Fruit fly (Drosophila melanogaster) whole organism, prepupa: ENCODE data around the gene Gyc88E.
A peak's percentile ranks its signal among the peaks of the same experiment; 100 is the strongest.

Source experiments
- Blimp-1 ChIP-seq: fragments of 200-800 bp; sonication (Bioruptor generic); optimal IDR thresholded peaks from 3 replicates; lab custom pipeline; 2017; ENCODE audit warnings: missing biosample characterization, missing genetic modification characterization, mild to moderate bottlenecking, moderate library complexity, missing genetic modification reagents
- CG10631 ChIP-seq: fragments of 200-800 bp; sonication (Bioruptor generic); optimal IDR thresholded peaks from 2 replicates; lab custom pipeline; 2016; ENCODE audit warnings: missing biosample characterization, missing genetic modification characterization
- CG11294 ChIP-seq: fragments of 200-800 bp; sonication (Bioruptor generic); IDR thresholded peaks from 2 replicates; pipeline ENCODE4 v1.3.6; 2022; ENCODE audit warnings: missing biosample characterization, missing genetic modification characterization
- CG11902 ChIP-seq: fragments of 200-800 bp; sonication (Bioruptor generic); optimal IDR thresholded peaks from 3 replicates; lab custom pipeline; 2016; ENCODE audit warnings: missing biosample characterization, missing genetic modification characterization
- CG15336 ChIP-seq: fragments of 200-800 bp; sonication (Bioruptor generic); IDR thresholded peaks from 2 replicates; pipeline ENCODE4 v1.3.6; 2022; ENCODE audit warnings: missing biosample characterization, missing genetic modification characterization
- CG16779 ChIP-seq: fragments of 200-800 bp; sonication (Bioruptor generic); optimal IDR thresholded peaks from 3 replicates; lab custom pipeline; 2017; ENCODE audit warnings: missing biosample characterization, mild to moderate bottlenecking, missing genetic modification characterization
- CG3032 ChIP-seq: fragments of 200-800 bp; optimal IDR thresholded peaks from 2 replicates; lab custom pipeline; 2019; ENCODE audit warnings: missing biosample characterization, mild to moderate bottlenecking, missing genetic modification characterization, moderate library complexity
- CG31627 ChIP-seq: fragments of 200-800 bp; sonication (Bioruptor generic); optimal IDR thresholded peaks from 3 replicates; lab custom pipeline; 2016; ENCODE audit warnings: missing biosample characterization, missing genetic modification characterization
- CG32006 ChIP-seq: fragments of 200-800 bp; sonication (Bioruptor generic); optimal IDR thresholded peaks from 3 replicates; lab custom pipeline; 2017; ENCODE audit warnings: missing biosample characterization, mild to moderate bottlenecking, missing genetic modification characterization
- CG3919 ChIP-seq: fragments of 200-800 bp; sonication (Bioruptor generic); optimal IDR thresholded peaks from 3 replicates; lab custom pipeline; 2016; ENCODE audit warnings: missing biosample characterization, missing genetic modification characterization
- CG6163 ChIP-seq: fragments of 200-800 bp; sonication (Bioruptor generic); IDR thresholded peaks from 3 replicates; pipeline ENCODE4 v1.3.6; 2022; ENCODE audit warnings: missing biosample characterization, missing genetic modification characterization
- CG6276 ChIP-seq: fragments of 200-800 bp; sonication (Bioruptor generic); optimal IDR thresholded peaks from 2 replicates; lab custom pipeline; 2017; ENCODE audit warnings: missing biosample characterization, mild to moderate bottlenecking, missing genetic modification characterization
- CG6792 ChIP-seq: fragments of 200-800 bp; sonication (Bioruptor generic); optimal IDR thresholded peaks from 3 replicates; lab custom pipeline; 2016; ENCODE audit warnings: missing biosample characterization, missing genetic modification characterization
- CG6854 ChIP-seq: fragments of 200-800 bp; sonication (Bioruptor generic); optimal IDR thresholded peaks from 2 replicates; lab custom pipeline; 2017; ENCODE audit warnings: missing biosample characterization, mild to moderate bottlenecking, missing genetic modification characterization
- CG7368 ChIP-seq: fragments of 200-800 bp; sonication (Bioruptor generic); optimal IDR thresholded peaks from 3 replicates; lab custom pipeline; 2016; ENCODE audit warnings: missing biosample characterization, missing genetic modification characterization
- Eip78C ChIP-seq: fragments of 200-800 bp; sonication (Bioruptor generic); peaks from one replicate; lab custom pipeline; 2016; ENCODE audit warnings: missing biosample characterization, missing genetic modification characterization
- Eip93F ChIP-seq: fragments of 200-800 bp; sonication (Bioruptor generic); optimal IDR thresholded peaks from 2 replicates; lab custom pipeline; 2016; ENCODE audit warnings: missing biosample characterization, mild to moderate bottlenecking, missing genetic modification characterization
- Ets21C ChIP-seq: fragments of 200-800 bp; sonication (Bioruptor generic); optimal IDR thresholded peaks from 3 replicates; lab custom pipeline; 2016; ENCODE audit warnings: missing biosample characterization, missing genetic modification characterization
- Ets96B ChIP-seq: fragments of 200-800 bp; optimal IDR thresholded peaks from 2 replicates; lab custom pipeline; 2019; ENCODE audit warnings: missing biosample characterization, mild to moderate bottlenecking, missing genetic modification characterization, moderate library complexity
- Gug ChIP-seq: fragments of 200-800 bp; sonication (Bioruptor generic); IDR thresholded peaks from 2 replicates; pipeline ENCODE4 v1.3.6; 2022; ENCODE audit warnings: missing biosample characterization, missing genetic modification characterization
- Lpt ChIP-seq: fragments of 200-800 bp; sonication (Bioruptor generic); optimal IDR thresholded peaks from 3 replicates; lab custom pipeline; 2016; ENCODE audit warnings: missing biosample characterization, missing genetic modification characterization
- Met ChIP-seq: fragments of 200-800 bp; sonication (Bioruptor generic); optimal IDR thresholded peaks from 3 replicates; lab custom pipeline; 2016; ENCODE audit warnings: missing biosample characterization, missing genetic modification characterization
- Smox ChIP-seq: fragments of 200-800 bp; sonication (Bioruptor generic); optimal IDR thresholded peaks from 3 replicates; lab custom pipeline; 2016; ENCODE audit warnings: missing biosample characterization, missing genetic modification characterization
- Sox14 ChIP-seq: fragments of 200-800 bp; sonication (Bioruptor generic); optimal IDR thresholded peaks from 3 replicates; lab custom pipeline; 2016; ENCODE audit warnings: missing biosample characterization, missing genetic modification characterization
- Sox15 ChIP-seq: fragments of 200-800 bp; sonication (Bioruptor generic); optimal IDR thresholded peaks from 3 replicates; lab custom pipeline; 2016; ENCODE audit warnings: missing biosample characterization, missing genetic modification characterization
- achi ChIP-seq: fragments of 200-800 bp; sonication (Bioruptor generic); optimal IDR thresholded peaks from 3 replicates; lab custom pipeline; 2016; ENCODE audit warnings: missing biosample characterization, missing genetic modification characterization
- acj6 ChIP-seq: fragments of 200-800 bp; sonication (Bioruptor generic); optimal IDR thresholded peaks from 3 replicates; lab custom pipeline; 2016; ENCODE audit warnings: missing biosample characterization, missing genetic modification characterization
- cyc ChIP-seq: fragments of 200-800 bp; sonication (Bioruptor generic); optimal IDR thresholded peaks from 3 replicates; lab custom pipeline; 2016; ENCODE audit warnings: missing biosample characterization, missing genetic modification characterization
- dac ChIP-seq: fragments of 200-800 bp; sonication (Bioruptor generic); optimal IDR thresholded peaks from 2 replicates; lab custom pipeline; 2017; ENCODE audit warnings: missing biosample characterization, mild to moderate bottlenecking, missing genetic modification characterization
- dsx ChIP-seq: fragments of 200-800 bp; optimal IDR thresholded peaks from 3 replicates; lab custom pipeline; 2019; ENCODE audit warnings: missing biosample characterization, mild to moderate bottlenecking, missing genetic modification characterization, moderate library complexity; ENCODE audit not compliant: poor library complexity, severe bottlenecking
- eg ChIP-seq: fragments of 200-800 bp; sonication (Bioruptor generic); IDR thresholded peaks from 3 replicates; pipeline ENCODE4 v1.3.6; 2022; ENCODE audit warnings: missing biosample characterization, missing genetic modification characterization
- esn ChIP-seq: fragments of 200-800 bp; sonication (Bioruptor generic); optimal IDR thresholded peaks from 2 replicates; lab custom pipeline; 2016; ENCODE audit warnings: missing biosample characterization, mild to moderate bottlenecking, missing genetic modification characterization, moderate library complexity
- fd85E ChIP-seq: fragments of 200-800 bp; sonication (Bioruptor generic); optimal IDR thresholded peaks from 3 replicates; lab custom pipeline; 2016; ENCODE audit warnings: missing biosample characterization, missing genetic modification characterization
- lz ChIP-seq: fragments of 200-800 bp; sonication (Bioruptor generic); optimal IDR thresholded peaks from 3 replicates; lab custom pipeline; 2016; ENCODE audit warnings: missing biosample characterization, missing genetic modification characterization
- net ChIP-seq: fragments of 200-800 bp; sonication (Bioruptor generic); optimal IDR thresholded peaks from 3 replicates; lab custom pipeline; 2016; ENCODE audit warnings: missing biosample characterization, missing genetic modification characterization
- topi ChIP-seq: fragments of 200-800 bp; sonication (Bioruptor generic); optimal IDR thresholded peaks from 3 replicates; lab custom pipeline; 2016; ENCODE audit warnings: missing biosample characterization, missing genetic modification characterization

Gene Gyc88E

dm6 chr3R:15208712-15209499, 58.7 kb downstream of the Gyc88E start, which contains the start of the genes Spn88Eb and Mau2 (continued):
- peak; percentile 33 for TF ChIP-seq Eip93F (GFP tag; lab: Kevin White, UChicago)

dm6 chr3R:15213362-15213989, 63.3 kb downstream of the Gyc88E start, which contains the start of the genes CG6654 and CG4210:
TSS of gene CG6654 (minus strand) at chr3R:15213658.
TSS of gene CG4210 (plus strand) at chr3R:15213974.
- TF ChIP-seq Sox15 (GFP tag; lab: Kevin White, UChicago) (no peak), Met (no peak), CG3032 (tag; lab: Kevin White, UChicago) (peak; percentile 4), Gug (GFP tag; lab: Robert Waterston, UW) (no peak), acj6 (GFP tag; lab: Kevin White, UChicago) (no peak), Sox14 (GFP tag; lab: Kevin White, UChicago) (peak; percentile 33), CG31627 (peak; percentile 8), CG15336 (GFP tag; lab: Robert Waterston, UW) (no peak), CG16779 (no peak), Smox (GFP tag; lab: Kevin White, UChicago) (no peak), Eip93F (GFP tag; lab: Kevin White, UChicago) (no peak), esn (peak; percentile 35), cyc (GFP tag; lab: Kevin White, UChicago) (peak; percentile 30)
- TF ChIP-seq, all 60 proteins: peak for 5

- TF ChIP-seq topi (GFP tag; lab: Kevin White, UChicago) (peak; percentile 96), Smox (GFP tag; lab: Kevin White, UChicago) (no peak), Ets96B (tag; lab: Kevin White, UChicago) (peak; percentile 94), CG3919 (GFP tag; lab: Kevin White, UChicago) (peak; percentile 96), CG6792 (peak; percentile 83), achi (GFP tag; lab: Kevin White, UChicago) (no peak), CG6854 (peak; percentile 61), Eip78C (GFP tag; lab: Kevin White, UChicago) (peak; percentile 99), Ets21C (no peak), CG32006 (no peak), dac (GFP tag; lab: Kevin White, UChicago) (peak; percentile 75), eg (GFP tag; lab: Robert Waterston, UW) (peak; percentile 99), Sox14 (GFP tag; lab: Kevin White, UChicago) (peak; percentile 78), CG7368 (GFP tag; lab: Kevin White, UChicago) (peak; percentile 86), lz (peak; percentile 92), CG6276 (GFP tag; lab: Kevin White, UChicago) (no peak), fd85E (GFP tag; lab: Kevin White, UChicago) (peak; percentile 68), CG6163 (GFP tag; lab: Robert Waterston, UW) (peak; percentile 99), Eip93F (GFP tag; lab: Kevin White, UChicago) (peak; percentile 87), CG31627 (peak; percentile 69), Gug (GFP tag; lab: Robert Waterston, UW) (peak; percentile 97), CG16779 (no peak), CG10631 (peak; percentile 89), CG11294 (peak; percentile 97), Lpt (GFP tag; lab: Kevin White, UChicago) (peak; percentile 86), esn (peak; percentile 88), Sox15 (GFP tag; lab: Kevin White, UChicago) (peak; percentile 39), dsx (GFP tag; lab: Kevin White, UChicago) (peak; percentile 88), Blimp-1 (GFP tag; lab: Kevin White, UChicago) (peak; percentile 85), cyc (GFP tag; lab: Kevin White, UChicago) (peak; percentile 96), net (GFP tag; lab: Kevin White, UChicago) (no peak), CG11902 (peak; percentile 94), CG15336 (GFP tag; lab: Robert Waterston, UW) (peak; percentile 41; the same call in 1 of the 2 replicates), CG3032 (tag; lab: Kevin White, UChicago) (peak; percentile 96)
Measured at dm6 chr3R:15218824-15219576, 68.8 kb downstream of the Gyc88E start, which contains the start of the genes SIDL and CG12241. TSS of gene SIDL (minus strand) at chr3R:15218874. TSS of gene CG12241 (plus strand) at chr3R:15219256.
